Fruit fly (Drosophila melanogaster) Kc167 (cell line): ENCODE results near the gene Cngl.

Experiments used
- Myc ChIP-seq: fragments of >200 bp; optimal IDR thresholded peaks from 2 replicates; lab custom pipeline; 2017; ENCODE audit warnings: missing external identifiers
- Sin3A ChIP-seq: fragments of >200 bp; optimal IDR thresholded peaks from 2 replicates; lab custom pipeline; 2018; ENCODE audit warnings: missing external identifiers
- h ChIP-seq: fragments of >200 bp; optimal IDR thresholded peaks from 3 replicates; lab custom pipeline; 2018; ENCODE audit warnings: missing external identifiers
- insv ChIP-seq: fragments of >200 bp; optimal IDR thresholded peaks from 3 replicates; lab custom pipeline; 2018; ENCODE audit warnings: missing external identifiers
- psq ChIP-seq: fragments of >200 bp; optimal IDR thresholded peaks from 2 replicates; lab custom pipeline; 2017; ENCODE audit warnings: missing external identifiers
- ttk ChIP-seq: sonication (Bioruptor generic); optimal IDR thresholded peaks from 2 replicates; lab custom pipeline; 2017; ENCODE audit warnings: missing external identifiers

The Cngl gene

DNA sequence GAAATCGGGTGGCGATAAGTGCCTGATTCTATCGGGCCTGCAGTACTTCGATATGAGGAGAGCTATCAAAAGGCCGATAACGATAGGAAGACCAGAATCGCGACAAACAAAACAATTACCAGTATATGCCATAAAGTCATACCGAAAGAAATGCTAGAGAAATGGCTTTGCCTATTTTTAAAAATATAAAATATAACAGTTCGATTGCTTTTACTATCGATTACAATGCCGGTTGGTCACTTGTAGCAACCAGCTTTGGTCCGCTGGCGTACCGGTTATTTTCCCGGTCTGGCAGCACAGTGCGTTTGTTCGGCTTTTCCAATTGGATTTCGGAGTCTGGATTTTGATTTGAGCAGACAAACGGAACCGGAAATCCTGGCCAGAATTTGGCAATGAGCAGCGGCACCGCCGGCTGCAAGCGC is 21.4 kb upstream of the Cngl start, which contains the start of the genes shtd, CG6294 and CG6299:
TSS of gene shtd (minus strand) at position 6 of the 422 bp plus-strand sequence.
TSS of gene CG6294 (plus strand) at position 287 of the 422 bp plus-strand sequence.
TSS of gene CG6299 (plus strand) at position 287 of the 422 bp plus-strand sequence.
- TF ChIP-seq Sin3A (lab: Kevin White, UChicago) (no peak), insv (lab: Kevin White, UChicago) (peak; percentile 87)

DNA sequence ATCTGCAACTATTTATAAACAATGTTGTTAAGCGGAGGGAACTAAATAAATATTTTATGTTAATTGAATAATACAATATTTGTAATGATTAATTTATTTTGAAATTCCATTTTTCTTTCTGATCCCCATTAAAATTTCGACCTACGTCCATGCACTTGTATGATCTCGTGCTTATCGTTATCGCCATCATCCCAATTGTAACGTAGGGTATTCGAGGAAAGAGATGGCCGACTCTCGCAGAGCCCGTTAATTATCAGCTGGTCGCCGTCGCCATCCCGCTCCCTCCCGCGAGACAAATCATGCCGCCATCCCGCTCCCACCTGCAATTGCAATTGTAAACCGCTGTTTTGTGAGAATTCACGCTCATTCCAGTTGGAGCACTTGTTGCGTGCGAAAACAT is 12.1 kb upstream of the Cngl start, which contains the start of gene CG11655:
TSS of gene CG11655 (plus strand) at position 351 of the 400 bp plus-strand sequence.
- TF ChIP-seq Myc, result no peak
- no peak for TF ChIP-seq Sin3A (lab: Kevin White, UChicago)

DNA sequence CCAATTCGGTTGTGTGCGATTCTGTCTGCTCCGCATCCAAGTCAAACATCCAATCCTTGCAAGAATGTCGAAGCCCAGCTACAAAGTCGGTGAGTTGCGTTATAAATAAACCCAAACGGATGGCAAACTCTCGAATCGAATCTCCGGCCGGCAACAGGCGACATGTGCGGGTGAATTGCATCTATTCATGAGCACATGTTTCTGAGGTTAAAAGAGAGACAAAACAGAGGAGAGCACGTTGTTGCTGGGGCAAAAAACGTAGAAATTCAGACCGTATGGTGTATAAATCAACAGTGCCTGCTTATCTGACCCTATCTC is 9.2 kb upstream of the Cngl start:
- no peak for TF ChIP-seq h (lab: Kevin White, UChicago)
- no peak for TF ChIP-seq Sin3A (lab: Kevin White, UChicago)
- TF ChIP-seq Myc, result no peak
- no peak for TF ChIP-seq insv (lab: Kevin White, UChicago)
- TF ChIP-seq ttk (lab: Kevin White, UChicago), result no peak
- no peak for TF ChIP-seq psq (lab: Kevin White, UChicago)

DNA sequence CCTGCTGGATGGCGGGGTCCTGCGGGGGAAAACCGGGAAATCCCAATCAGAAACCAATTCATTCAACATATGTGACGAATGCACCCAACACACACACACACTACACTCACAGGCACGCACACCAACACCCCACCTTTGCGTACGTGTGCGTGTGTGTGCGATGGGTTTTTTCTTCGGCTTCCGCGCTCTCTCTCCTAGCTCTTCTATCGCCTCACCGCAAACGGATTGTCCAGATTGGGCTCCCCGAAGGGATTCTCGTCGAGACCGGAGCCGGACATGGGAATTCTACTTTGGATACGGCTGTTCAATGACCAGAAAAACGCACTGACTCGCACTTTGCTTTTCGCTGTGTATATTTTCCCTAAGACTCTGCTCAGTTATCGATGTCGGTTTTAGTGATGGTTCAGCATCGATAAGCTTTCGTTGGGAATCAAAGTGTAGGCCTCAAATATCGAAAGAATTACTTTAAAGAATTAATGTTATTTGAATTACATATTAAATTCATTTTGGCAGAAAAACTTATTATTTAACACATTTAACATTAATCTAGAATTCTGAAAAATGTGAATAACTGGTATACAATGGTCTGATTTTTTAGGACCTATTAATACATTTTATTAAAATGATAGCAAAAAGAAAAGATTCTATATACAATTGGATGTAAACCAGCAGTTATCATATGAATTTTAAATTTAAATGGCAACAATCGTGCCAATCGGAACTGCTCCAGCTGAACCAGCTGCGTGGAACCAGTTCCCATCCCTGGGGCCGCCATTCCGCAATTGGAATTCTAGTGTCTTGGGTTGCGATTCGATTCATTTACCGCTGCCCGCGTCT is 8.7 kb upstream of the Cngl start, which contains the start of the genes Scamp and Ahcy:
TSS of gene Scamp (minus strand) at position 394 of the 837 bp plus-strand sequence.
TSS of gene Ahcy (plus strand) at position 772 of the 837 bp plus-strand sequence.
- TF ChIP-seq insv (lab: Kevin White, UChicago), result no peak
- TF ChIP-seq psq (lab: Kevin White, UChicago), result no peak
- no peak for TF ChIP-seq ttk (lab: Kevin White, UChicago)
- TF ChIP-seq Sin3A (lab: Kevin White, UChicago), result no peak
- TF ChIP-seq h (lab: Kevin White, UChicago), result no peak
- TF ChIP-seq Myc, result no peak

DNA sequence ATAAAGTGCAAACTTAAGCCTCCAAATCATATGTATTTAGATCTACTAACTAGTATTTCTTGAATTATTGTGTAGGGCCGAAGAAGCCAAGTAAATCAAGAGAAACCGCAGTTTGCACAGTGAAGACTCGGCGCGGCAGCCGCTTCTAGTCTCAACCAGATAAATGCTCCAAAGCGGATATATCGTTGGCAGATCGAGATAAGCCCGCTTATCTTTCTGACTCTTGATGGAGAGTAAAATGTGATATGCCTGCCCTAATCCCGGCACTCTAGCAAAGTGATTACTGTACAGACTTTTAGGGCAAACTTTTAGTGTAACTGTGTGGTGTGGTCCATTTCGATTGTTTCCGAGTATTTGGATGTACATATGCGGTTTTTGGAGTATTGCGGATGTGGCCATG is 7.8 kb upstream of the Cngl start:
- no peak for TF ChIP-seq Sin3A (lab: Kevin White, UChicago)
- no peak for TF ChIP-seq insv (lab: Kevin White, UChicago)
- TF ChIP-seq Myc, result no peak

DNA sequence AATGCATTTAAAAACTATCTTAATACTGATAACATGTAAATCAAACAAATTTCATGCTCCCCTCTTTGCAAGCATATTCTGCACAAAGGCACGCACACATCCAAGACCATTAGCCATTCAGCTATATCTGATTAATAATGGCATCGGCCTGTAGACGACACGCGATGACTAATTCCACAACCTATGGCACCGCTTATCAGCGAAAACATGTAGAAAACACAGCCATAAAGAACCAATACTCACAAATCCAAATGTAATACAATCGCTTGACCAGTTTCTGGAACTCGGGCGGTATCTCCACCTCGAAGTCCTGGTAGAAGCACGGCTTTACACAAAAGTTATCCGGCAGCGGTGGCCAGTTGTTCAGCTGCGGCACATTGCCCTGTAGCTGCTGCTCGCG is 7.1 kb upstream of the Cngl start:
- TF ChIP-seq h (lab: Kevin White, UChicago) (no peak), insv (lab: Kevin White, UChicago) (no peak)

DNA sequence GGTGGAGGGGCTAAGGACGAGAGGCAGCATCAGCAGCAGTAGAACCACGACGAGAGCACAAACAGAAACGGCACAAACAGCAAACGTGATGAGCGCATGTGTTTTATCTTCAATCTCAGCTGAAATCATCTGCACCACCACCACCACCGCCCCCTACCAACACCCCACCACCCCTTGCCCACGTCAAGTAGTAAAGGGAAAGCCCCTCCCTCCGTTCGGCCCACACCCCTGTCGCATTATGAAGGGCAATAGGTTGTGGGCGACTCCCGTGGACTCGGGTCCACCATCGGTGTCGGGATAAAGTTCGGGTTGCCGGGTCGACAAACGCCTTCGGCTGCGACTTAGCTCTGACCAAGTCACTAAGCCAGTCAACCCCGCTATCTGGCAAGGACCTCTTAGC is 2.5 kb upstream of the Cngl start:
- no peak for TF ChIP-seq h (lab: Kevin White, UChicago)
- no peak for TF ChIP-seq Myc
- no peak for TF ChIP-seq ttk (lab: Kevin White, UChicago)
- TF ChIP-seq insv (lab: Kevin White, UChicago), result no peak
- TF ChIP-seq psq (lab: Kevin White, UChicago), result no peak
- TF ChIP-seq Sin3A (lab: Kevin White, UChicago), result no peak

DNA sequence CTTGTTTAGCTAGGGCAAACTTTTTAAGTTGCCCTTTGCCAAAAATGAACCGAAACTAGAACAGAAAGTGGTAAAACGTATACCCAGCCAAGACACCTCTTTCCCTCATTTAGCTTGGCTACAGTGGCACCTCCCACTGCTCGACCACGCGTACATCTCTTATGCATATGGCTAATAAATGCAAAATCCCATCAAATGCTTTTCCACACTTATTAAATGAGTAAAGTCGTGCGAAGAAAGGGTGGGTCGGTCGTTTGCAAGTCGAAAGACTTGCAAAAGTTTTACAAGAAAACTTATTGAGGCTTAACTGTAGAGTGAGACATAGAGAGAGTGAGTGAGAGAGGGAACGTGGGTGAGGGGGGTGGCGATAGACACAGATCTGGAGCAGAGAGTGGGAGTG is 34.2 kb downstream of the Cngl start:
- TF ChIP-seq Myc (no peak), insv (lab: Kevin White, UChicago) (no peak), psq (lab: Kevin White, UChicago) (no peak), ttk (lab: Kevin White, UChicago) (no peak), h (lab: Kevin White, UChicago) (no peak), Sin3A (lab: Kevin White, UChicago) (no peak)

DNA sequence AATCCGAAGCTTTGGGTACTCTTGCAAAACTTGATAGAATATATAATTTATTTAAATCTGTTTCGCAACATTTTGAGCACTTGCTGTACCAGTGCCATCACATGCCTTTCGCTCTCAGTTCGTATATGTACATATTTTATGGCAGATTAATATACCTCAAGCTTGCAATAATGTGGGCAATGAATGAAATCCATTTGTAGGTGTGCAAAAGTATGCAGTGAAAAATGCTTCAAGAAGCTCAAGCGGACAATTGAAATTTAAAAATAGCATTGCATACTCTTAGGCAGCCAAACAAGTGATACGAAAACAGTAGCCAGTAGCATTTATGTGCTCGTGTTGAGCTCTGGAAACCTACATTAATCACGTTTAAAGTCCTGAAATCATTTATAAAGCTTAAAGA is 39.2 kb downstream of the Cngl start:
- TF ChIP-seq Myc (no peak), insv (lab: Kevin White, UChicago) (no peak), h (lab: Kevin White, UChicago) (no peak), psq (lab: Kevin White, UChicago) (no peak), Sin3A (lab: Kevin White, UChicago) (no peak), ttk (lab: Kevin White, UChicago) (no peak)

DNA sequence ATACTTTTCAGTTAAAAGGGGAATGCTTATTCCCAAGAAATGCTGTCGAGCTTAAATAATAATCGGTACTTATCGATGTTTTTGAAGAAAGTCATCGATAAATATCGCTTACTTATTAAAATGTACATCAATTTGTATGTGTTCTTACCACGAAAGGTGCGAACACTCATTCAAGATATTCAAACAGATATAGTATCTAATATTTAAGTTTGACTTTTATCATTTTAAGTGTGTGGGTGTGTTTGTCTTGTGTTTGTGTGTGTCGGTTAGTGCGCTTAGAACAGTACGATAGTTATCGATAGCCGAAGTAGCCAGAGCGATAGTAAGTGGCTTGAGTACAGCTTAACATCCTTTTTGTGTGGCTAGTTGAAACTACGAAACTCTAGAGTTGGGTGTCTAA is 53.7 kb downstream of the Cngl start:
- TF ChIP-seq psq (lab: Kevin White, UChicago) (no peak), ttk (lab: Kevin White, UChicago) (no peak), Sin3A (lab: Kevin White, UChicago) (no peak), h (lab: Kevin White, UChicago) (no peak), Myc (no peak)

DNA sequence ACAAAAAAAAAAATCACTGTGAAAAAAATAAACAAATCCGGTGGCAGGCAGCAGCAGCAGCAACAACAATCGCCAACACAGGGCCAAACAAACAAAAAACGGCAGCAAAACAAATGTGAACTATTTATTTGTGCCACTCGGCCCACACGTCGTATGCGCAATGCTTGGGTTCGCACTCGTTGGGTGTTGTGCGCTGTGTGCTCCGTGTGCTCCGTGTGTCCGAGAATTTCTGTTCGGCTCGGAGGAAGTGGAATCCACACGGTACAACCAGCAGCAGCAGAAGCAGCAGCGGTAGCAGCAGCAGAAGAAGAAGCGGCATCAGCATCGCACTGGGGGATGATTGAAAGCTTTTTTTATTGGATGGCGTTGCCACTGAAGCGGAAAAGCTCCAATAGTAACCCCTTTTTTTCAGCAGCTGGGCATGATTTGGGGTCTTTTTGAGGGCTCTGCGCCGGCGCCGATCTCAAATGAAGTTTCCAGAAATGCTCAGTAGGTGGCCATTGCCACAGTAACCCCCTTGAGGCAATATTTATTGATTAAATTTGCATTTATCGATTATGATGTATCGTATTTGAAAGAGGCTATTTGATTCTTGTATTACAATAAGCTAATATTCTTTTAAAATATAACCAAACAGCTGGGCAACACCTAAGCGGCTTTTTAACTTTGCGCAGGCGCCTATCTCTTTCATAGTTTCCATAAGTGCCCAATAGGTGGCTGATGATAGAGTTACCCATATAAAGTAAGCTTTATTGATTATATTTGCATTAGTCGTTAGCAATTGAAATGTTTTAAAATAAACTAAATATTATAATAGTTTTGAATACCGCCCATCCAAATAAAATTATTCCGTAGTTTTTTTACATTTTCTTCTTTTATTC is 55.6 kb downstream of the Cngl start, which contains the start of gene CG9164:
TSS of gene CG9164 (minus strand) at position 266 of the 881 bp plus-strand sequence.
- TF ChIP-seq psq (lab: Kevin White, UChicago) (no peak), h (lab: Kevin White, UChicago) (no peak), Sin3A (lab: Kevin White, UChicago) (no peak), Myc (no peak), insv (lab: Kevin White, UChicago) (no peak), ttk (lab: Kevin White, UChicago) (no peak)
